Fruit fly (Drosophila melanogaster): Measurements from ENCODE around the gene BHD.

- peak; percentile 80 for TF ChIP-seq CG5204 (GFP tag; optimal IDR thresholded peaks at IDR 0.05)
- peak; percentile 84 for TF ChIP-seq bab1 (GFP tag; optimal IDR thresholded peaks at IDR 0.05)
- TF ChIP-seq Hr96 (GFP tag; optimal IDR thresholded peaks at IDR 0.05) = peak; percentile 73
- TF ChIP-seq CG7045 (GFP tag; optimal IDR thresholded peaks at IDR 0.05) = peak; percentile 65
Observed at dm6 chr3L:7241217-7241859, 3.0 kb downstream of the BHD start, which contains the start of the genes RpL18 and Neos.
